Fruit fly (Drosophila melanogaster) whole organism, embryonic: ENCODE results near the gene CG10581.

ENCODE experiments used
- ATbp ChIP-seq: fragments of 200-800 bp; sonication (Bioruptor generic); optimal IDR thresholded peaks from 2 replicates; lab custom pipeline; 2017; ENCODE audit warnings: missing biosample characterization, mild to moderate bottlenecking, missing genetic modification characterization, missing genetic modification reagents
- Abd-B ChIP-seq: fragments of 200-800 bp; sonication (Bioruptor generic); optimal IDR thresholded peaks from 2 replicates; lab custom pipeline; 2018; ENCODE audit warnings: missing biosample characterization, mild to moderate bottlenecking, missing genetic modification characterization, moderate library complexity
- CG1024 ChIP-seq: fragments of 200-800 bp; sonication (Bioruptor generic); IDR thresholded peaks from 2 replicates; pipeline ENCODE4 v1.3.6; 2022; ENCODE audit warnings: missing biosample characterization, missing genetic modification characterization
- CG10267 ChIP-seq: fragments of 200-800 bp; sonication (Bioruptor generic); optimal IDR thresholded peaks from 2 replicates; lab custom pipeline; 2018; ENCODE audit warnings: missing biosample characterization, mild to moderate bottlenecking, missing genetic modification characterization, moderate library complexity
- CG11398 ChIP-seq: fragments of 200-800 bp; sonication (Bioruptor generic); optimal IDR thresholded peaks from 2 replicates; lab custom pipeline; 2016; ENCODE audit warnings: missing biosample characterization, missing genetic modification characterization
- CG12155 ChIP-seq: fragments of 200-800 bp; sonication (Bioruptor generic); optimal IDR thresholded peaks from 3 replicates; lab custom pipeline; 2016; ENCODE audit warnings: missing biosample characterization, missing genetic modification characterization
- CG14441 ChIP-seq: fragments of 200-800 bp; sonication (Bioruptor generic); IDR thresholded peaks from 2 replicates; pipeline ENCODE4 v1.3.6; 2022; ENCODE audit warnings: missing biosample characterization, missing genetic modification characterization
- CG18476 ChIP-seq: fragments of 200-800 bp; sonication (Bioruptor generic); optimal IDR thresholded peaks from 2 replicates; lab custom pipeline; 2016; ENCODE audit warnings: missing biosample characterization, mild to moderate bottlenecking, missing genetic modification characterization
- CG2889 ChIP-seq: fragments of 200-800 bp; sonication (Bioruptor generic); IDR thresholded peaks from 3 replicates; pipeline ENCODE4 v1.3.6; 2022; ENCODE audit warnings: missing biosample characterization, missing genetic modification characterization
- CG31224 ChIP-seq: fragments of 200-800 bp; sonication (Bioruptor generic); IDR thresholded peaks from 2 replicates; pipeline ENCODE4 v1.3.6; 2022; ENCODE audit warnings: missing biosample characterization, missing genetic modification characterization
- CG3163 ChIP-seq: fragments of 200-800 bp; sonication (Bioruptor generic); optimal IDR thresholded peaks from 3 replicates; lab custom pipeline; 2016; ENCODE audit warnings: missing biosample characterization, missing genetic modification characterization
- CG3726 ChIP-seq: fragments of 200-800 bp; sonication (Bioruptor generic); IDR thresholded peaks from 3 replicates; pipeline ENCODE4, ENCODE4 v1.3.6; 2022; ENCODE audit warnings: missing biosample characterization, missing genetic modification characterization
- CG8765 ChIP-seq: fragments of 200-800 bp; sonication (Bioruptor generic); IDR thresholded peaks from 2 replicates; pipeline ENCODE4 v1.3.6; 2022; ENCODE audit warnings: missing biosample characterization, missing genetic modification characterization
- CG8944 ChIP-seq: fragments of 200-800 bp; sonication (Bioruptor generic); optimal IDR thresholded peaks from 3 replicates; lab custom pipeline; 2016; ENCODE audit warnings: missing biosample characterization, missing genetic modification characterization
- CG9215 ChIP-seq: fragments of 200-800 bp; sonication (Bioruptor generic); IDR thresholded peaks from 2 replicates; pipeline ENCODE4 v1.3.6; 2022; ENCODE audit warnings: missing biosample characterization, missing genetic modification characterization
- CG9727 ChIP-seq: fragments of 200-800 bp; sonication (Bioruptor generic); optimal IDR thresholded peaks from 3 replicates; lab custom pipeline; 2017; ENCODE audit warnings: missing biosample characterization, mild to moderate bottlenecking, missing genetic modification characterization
- CkIIα-i1 ChIP-seq: fragments of 200-800 bp; sonication (Bioruptor generic); IDR thresholded peaks from 2 replicates; pipeline ENCODE4 v1.3.6; 2022; ENCODE audit warnings: missing biosample characterization, missing genetic modification characterization
- E2f1 ChIP-seq: fragments of 200-800 bp; sonication (Bioruptor generic); IDR thresholded peaks from 2 replicates; pipeline ENCODE4 v1.3.6; 2022; ENCODE audit warnings: missing biosample characterization, missing genetic modification characterization
- ERR ChIP-seq: fragments of 200-800 bp; sonication (Bioruptor generic); optimal IDR thresholded peaks from 2 replicates; lab custom pipeline; 2016; ENCODE audit warnings: missing biosample characterization, missing genetic modification characterization
- Fer1 ChIP-seq: fragments of 200-800 bp; sonication (Bioruptor generic); optimal IDR thresholded peaks from 2 replicates; lab custom pipeline; 2017; ENCODE audit warnings: missing biosample characterization, mild to moderate bottlenecking, missing genetic modification characterization
- Fer3 ChIP-seq: fragments of 200-800 bp; sonication (Bioruptor generic); optimal IDR thresholded peaks from 2 replicates; lab custom pipeline; 2018; ENCODE audit warnings: missing biosample characterization, mild to moderate bottlenecking, missing genetic modification characterization, moderate library complexity
- Gug ChIP-seq: fragments of 200-800 bp; sonication (Bioruptor generic); IDR thresholded peaks from 4 replicates; pipeline ENCODE4 v1.3.6; 2022; ENCODE audit warnings: missing biosample characterization, missing genetic modification characterization
- H2.0 ChIP-seq: fragments of 200-800 bp; sonication (Bioruptor generic); IDR thresholded peaks from 2 replicates; pipeline ENCODE4 v1.3.6; 2022; ENCODE audit warnings: missing biosample characterization, missing genetic modification characterization
- HmgZ ChIP-seq: fragments of 200-800 bp; sonication (Bioruptor generic); optimal IDR thresholded peaks from 2 replicates; lab custom pipeline; 2018; ENCODE audit warnings: missing biosample characterization, mild to moderate bottlenecking, missing genetic modification characterization
- Hsf ChIP-seq: fragments of 200-800 bp; sonication (Bioruptor generic); optimal IDR thresholded peaks from 3 replicates; lab custom pipeline; 2016; ENCODE audit warnings: missing biosample characterization, missing genetic modification characterization
- Lhr ChIP-seq: fragments of 200-800 bp; sonication (Bioruptor generic); optimal IDR thresholded peaks from 3 replicates; lab custom pipeline; 2017; ENCODE audit warnings: mild to moderate bottlenecking, missing biosample characterization, missing genetic modification reagents, missing genetic modification characterization
- Max ChIP-seq: fragments of 200-800 bp; sonication (Bioruptor generic); optimal IDR thresholded peaks from 2 replicates; lab custom pipeline; 2016; ENCODE audit warnings: missing biosample characterization, mild to moderate bottlenecking, missing genetic modification characterization
- Med ChIP-seq: fragments of 200-800 bp; sonication (Bioruptor generic); peaks from one replicate; lab custom pipeline; 2016; ENCODE audit warnings: missing biosample characterization, missing genetic modification characterization, mild to moderate bottlenecking, inconsistent platforms, moderate library complexity
- Rfx ChIP-seq: fragments of 200-800 bp; sonication (Bioruptor generic); IDR thresholded peaks from 2 replicates; pipeline ENCODE4 v1.3.6; 2022; ENCODE audit warnings: missing biosample characterization, missing genetic modification characterization
- Sin3A ChIP-seq: fragments of >200 bp; optimal IDR thresholded peaks from 2 replicates; lab custom pipeline; 2018
- Six4 ChIP-seq: fragments of 200-800 bp; sonication (Bioruptor generic); optimal IDR thresholded peaks from 2 replicates; lab custom pipeline; 2016; ENCODE audit warnings: missing biosample characterization, missing genetic modification characterization
- ara ChIP-seq: fragments of 200-800 bp; sonication (Bioruptor generic); IDR thresholded peaks from 2 replicates; pipeline ENCODE4 v1.3.6; 2022; ENCODE audit warnings: missing biosample characterization, missing genetic modification characterization
- bcd ChIP-seq: fragments of 200-800 bp; sonication (Bioruptor generic); optimal IDR thresholded peaks from 2 replicates; lab custom pipeline; 2017; ENCODE audit warnings: missing biosample characterization, mild to moderate bottlenecking, missing genetic modification characterization
- caup ChIP-seq: fragments of 200-800 bp; sonication (Bioruptor generic); optimal IDR thresholded peaks from 3 replicates; lab custom pipeline; 2017; ENCODE audit warnings: missing biosample characterization, mild to moderate bottlenecking, missing genetic modification characterization, moderate library complexity; ENCODE audit not compliant: severe bottlenecking
- cwo ChIP-seq: fragments of 200-800 bp; sonication (Bioruptor generic); optimal IDR thresholded peaks from 3 replicates; lab custom pipeline; 2017; ENCODE audit warnings: missing biosample characterization, missing genetic modification characterization, mild to moderate bottlenecking, moderate library complexity, missing genetic modification reagents
- danr ChIP-seq: fragments of 200-800 bp; sonication (Bioruptor generic); IDR thresholded peaks from 2 replicates; pipeline ENCODE4 v1.3.6; 2022; ENCODE audit warnings: missing biosample characterization, missing genetic modification characterization
- dpn ChIP-seq, 2 experiments: fragments of 200-800 bp; sonication (Bioruptor generic); optimal IDR thresholded peaks; 3 replicates each; lab custom pipeline; 2016; ENCODE audit warnings: missing biosample characterization in 2 of 2, missing genetic modification characterization in 2 of 2
- gcm ChIP-seq: fragments of 200-800 bp; sonication (Bioruptor generic); optimal IDR thresholded peaks from 2 replicates; lab custom pipeline; 2019; ENCODE audit warnings: missing biosample characterization, mild to moderate bottlenecking, missing genetic modification characterization, moderate library complexity
- hb ChIP-seq: fragments of 200-800 bp; sonication (Bioruptor generic); IDR thresholded peaks from 3 replicates; pipeline ENCODE4 v1.3.6; 2022; ENCODE audit warnings: missing biosample characterization, missing genetic modification characterization; ENCODE audit not compliant: partially characterized antibody
- hth ChIP-seq: fragments of >200 bp; optimal IDR thresholded peaks from 2 replicates; lab custom pipeline; 2017; ENCODE audit warnings: inconsistent platforms
- jigr1 ChIP-seq: fragments of 200-800 bp; sonication (Bioruptor generic); IDR thresholded peaks from 3 replicates; pipeline ENCODE4 v1.3.6; 2022; ENCODE audit warnings: missing biosample characterization, missing genetic modification characterization
- klu ChIP-seq: fragments of 200-800 bp; sonication (Bioruptor generic); IDR thresholded peaks from 2 replicates; pipeline ENCODE4 v1.3.6; 2022; ENCODE audit warnings: missing biosample characterization, missing genetic modification characterization
- lov ChIP-seq, 2 experiments: fragments of 200-800 bp in 1 of 2; fragments of >200 bp in 1 of 2; sonication (Bioruptor generic) in 1 of 2; IDR thresholded peaks in 1 of 2; optimal IDR thresholded peaks in 1 of 2; 2 replicates in 1 of 2; 3 replicates in 1 of 2; pipeline versions ENCODE4 v1.3.6 to Lab custom; 2017 to 2022; ENCODE audit warnings: missing biosample characterization in 1 of 2, missing genetic modification characterization in 1 of 2
- nerfin-2 ChIP-seq: fragments of 200-800 bp; sonication (Bioruptor generic); IDR thresholded peaks from 2 replicates; pipeline ENCODE4 v1.3.6; 2022; ENCODE audit warnings: missing biosample characterization, missing genetic modification characterization; ENCODE audit not compliant: partially characterized antibody
- repo ChIP-seq: fragments of 200-800 bp; sonication (Bioruptor generic); optimal IDR thresholded peaks from 2 replicates; lab custom pipeline; 2016; ENCODE audit warnings: missing biosample characterization, missing genetic modification characterization
- schlank ChIP-seq: fragments of 200-800 bp; sonication (Bioruptor generic); optimal IDR thresholded peaks from 2 replicates; lab custom pipeline; 2018; ENCODE audit warnings: missing biosample characterization, mild to moderate bottlenecking, missing genetic modification characterization
- sens-2 ChIP-seq: fragments of 200-800 bp; sonication (Bioruptor generic); IDR thresholded peaks from 2 replicates; pipeline ENCODE4 v1.3.6; 2022; ENCODE audit warnings: missing biosample characterization, missing genetic modification characterization
- sim ChIP-seq: fragments of 200-800 bp; sonication (Bioruptor generic); IDR thresholded peaks from 2 replicates; pipeline ENCODE4 v1.3.6; 2022; ENCODE audit warnings: missing biosample characterization, missing genetic modification characterization
- sna ChIP-seq: fragments of 200-800 bp; sonication (Bioruptor generic); IDR thresholded peaks from 2 replicates; pipeline ENCODE4 v1.3.6; 2022; ENCODE audit warnings: missing biosample characterization, missing genetic modification characterization; ENCODE audit not compliant: partially characterized antibody
- ssp ChIP-seq: fragments of 200-800 bp; sonication (Bioruptor generic); IDR thresholded peaks from 2 replicates; pipeline ENCODE4 v1.3.6; 2022; ENCODE audit warnings: missing biosample characterization, missing genetic modification characterization
- vvl ChIP-seq: fragments of 200-800 bp; sonication (Bioruptor generic); IDR thresholded peaks from 2 replicates; pipeline ENCODE4 v1.3.6; 2022; ENCODE audit warnings: missing biosample characterization, missing genetic modification characterization
- zf30C ChIP-seq: fragments of 200-800 bp; sonication (Bioruptor generic); optimal IDR thresholded peaks from 3 replicates; lab custom pipeline; 2018; ENCODE audit warnings: missing biosample characterization, mild to moderate bottlenecking, missing genetic modification characterization

Gene CG10581

dm6 chr3L:21055839-21056238 is 21.8 kb upstream of the CG10581 start (continued):
- TF ChIP-seq Max (GFP tag; lab: Kevin White, UChicago) (no peak), ATbp (GFP tag; lab: Kevin White, UChicago) (peak; percentile 14), ara (GFP tag; lab: Robert Waterston, UW) (no peak), Lhr (no peak), caup (GFP tag; lab: Kevin White, UChicago) (no peak), HmgZ (peak; percentile 1), Hsf (GFP tag; lab: Kevin White, UChicago) (no peak), Fer1 (GFP tag; lab: Kevin White, UChicago) (peak; percentile 13), CG9215 (GFP tag; lab: Robert Waterston, UW) (no peak), bcd (GFP tag; lab: Kevin White, UChicago) (no peak), CG12155 (no peak), Abd-B (peak; percentile 62), sim (no peak), CG1024 (GFP tag; lab: Robert Waterston, UW) (no peak), danr (GFP tag; lab: Robert Waterston, UW) (no peak), nerfin-2 (GFP tag; lab: Robert Waterston, UW) (no peak), CG3726 (GFP tag; lab: Robert Waterston, UW) (no peak), CG10267 (no peak), Fer3 (tag; lab: Kevin White, UChicago) (no peak), CG2889 (no peak), cwo (no peak), Rfx (GFP tag; lab: Robert Waterston, UW) (no peak), ERR (GFP tag; lab: Kevin White, UChicago) (no peak), Sin3A (lab: Kevin White, UChicago) (no peak), hb (no peak), CG11398 (GFP tag; lab: Kevin White, UChicago) (no peak), gcm (GFP tag; lab: Kevin White, UChicago) (no peak), lov (optimal IDR thresholded peaks at IDR 0.05; lab: Kevin White, UChicago) (no peak), lov (GFP tag; IDR thresholded peaks at IDR 0.05; lab: Robert Waterston, UW) (no peak), zf30C (GFP tag; lab: Kevin White, UChicago) (no peak), CG18476 (GFP tag; lab: Kevin White, UChicago) (peak; percentile 89), Med (GFP tag; lab: Kevin White, UChicago) (peak; percentile 87), dpn (GFP tag; optimal IDR thresholded peaks at IDR 0.05; lab: Kevin White, UChicago) (no peak), klu (GFP tag; lab: Robert Waterston, UW) (no peak), jigr1 (GFP tag; lab: Robert Waterston, UW) (no peak), CG9727 (GFP tag; lab: Kevin White, UChicago) (no peak), ssp (no peak), Six4 (GFP tag; lab: Kevin White, UChicago) (no peak), hth (lab: Kevin White, UChicago) (no peak), E2f1 (GFP tag; lab: Robert Waterston, UW) (no peak), CG14441 (GFP tag; lab: Robert Waterston, UW) (no peak; the same call in 1 of the 2 replicates), CkIIα-i1 (GFP tag; lab: Robert Waterston, UW) (no peak), schlank (tag; lab: Kevin White, UChicago) (peak; percentile 14), CG8944 (no peak), CG3163 (GFP tag; lab: Kevin White, UChicago) (no peak), repo (GFP tag; lab: Kevin White, UChicago) (no peak), CG8765 (GFP tag; lab: Robert Waterston, UW) (no peak), sna (GFP tag; lab: Robert Waterston, UW) (no peak), CG31224 (GFP tag; lab: Robert Waterston, UW) (no peak), H2.0 (GFP tag; lab: Robert Waterston, UW) (peak; percentile 21; the same call in 1 of the 2 replicates), Gug (GFP tag; lab: Robert Waterston, UW) (no peak), sens-2 (no peak), vvl (peak; percentile 37; the same call in 1 of the 2 replicates)
